Worm (Caenorhabditis elegans) whole organism, late embryonic: ENCODE results near the gene K09H11.11.

Experiments
- ceh-19 ChIP-seq: fragments of 200-800 bp; sonication (Bioruptor generic); optimal IDR thresholded peaks from 2 replicates; lab custom pipeline; 2018; ENCODE audit warnings: mild to moderate bottlenecking, missing genetic modification characterization, missing compliant biosample characterization
- ceh-22 ChIP-seq: sonication (generic microtip); optimal IDR thresholded peaks from 2 replicates; lab custom pipeline; 2017; ENCODE audit warnings: missing biosample characterization, missing genetic modification characterization
- ceh-9 ChIP-seq: sonication (generic microtip); optimal IDR thresholded peaks from 2 replicates; lab custom pipeline; 2016; ENCODE audit warnings: mild to moderate bottlenecking, missing genetic modification characterization, inconsistent platforms, missing compliant biosample characterization
- elt-2 ChIP-seq: sonication (generic microtip); optimal IDR thresholded peaks from 2 replicates; lab custom pipeline; 2016; ENCODE audit warnings: missing genetic modification reagents, missing genetic modification characterization, missing compliant biosample characterization
- madf-2 ChIP-seq: sonication (generic microtip); optimal IDR thresholded peaks from 2 replicates; lab custom pipeline; 2017; ENCODE audit warnings: missing genetic modification characterization, missing compliant biosample characterization
- nhr-11 ChIP-seq: fragments of 150-350 bp; optimal IDR thresholded peaks from 2 replicates; lab custom pipeline; 2014; ENCODE audit warnings: missing biosample characterization, missing genetic modification characterization
- pqm-1 ChIP-seq: sonication (generic microtip); optimal IDR thresholded peaks from 2 replicates; lab custom pipeline; 2016; ENCODE audit warnings: missing genetic modification characterization, missing compliant biosample characterization
- rnt-1 ChIP-seq: sonication (generic microtip); optimal IDR thresholded peaks from 2 replicates; lab custom pipeline; 2016; ENCODE audit warnings: missing genetic modification characterization, missing compliant biosample characterization
- sdc-2 ChIP-seq: sonication (generic microtip); optimal IDR thresholded peaks from 2 replicates; lab custom pipeline; 2016; ENCODE audit warnings: missing genotype, missing genetic modification characterization, missing compliant biosample characterization
- syd-9 ChIP-seq: sonication (generic microtip); optimal IDR thresholded peaks from 2 replicates; lab custom pipeline; 2016; ENCODE audit warnings: mild to moderate bottlenecking, missing genetic modification characterization, moderate library complexity, missing compliant biosample characterization
- ttx-3 ChIP-seq: sonication (generic microtip); optimal IDR thresholded peaks from 2 replicates; lab custom pipeline; 2016; ENCODE audit warnings: missing genetic modification reagents, missing genetic modification characterization, missing compliant biosample characterization
- unc-86 ChIP-seq: sonication (generic microtip); optimal IDR thresholded peaks from 2 replicates; lab custom pipeline; 2016; ENCODE audit warnings: missing genetic modification characterization, missing compliant biosample characterization

DNA sequence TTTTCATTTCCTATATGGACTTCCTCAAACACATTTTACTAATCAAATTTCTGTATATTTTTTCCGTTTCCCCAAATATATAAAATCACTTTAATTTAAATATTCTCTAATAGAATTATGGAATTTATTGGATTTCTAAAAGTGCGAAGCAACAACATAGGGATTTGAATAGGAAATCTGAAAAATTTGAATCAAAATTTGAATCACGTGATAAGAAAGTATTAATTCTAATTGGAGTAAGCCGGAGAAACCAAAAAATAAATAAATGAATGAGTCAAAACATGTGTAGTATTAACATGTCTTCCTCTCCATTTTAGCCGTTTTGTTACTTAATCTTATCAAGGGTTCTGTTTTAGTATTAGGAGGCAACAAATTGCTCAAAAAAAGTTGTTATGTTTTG is 13.8 kb downstream of the K09H11.11 start:
- TF ChIP-seq madf-2 (tag; lab: Kevin White, UChicago) (no peak), sdc-2 (tag; lab: Kevin White, UChicago) (no peak), rnt-1 (tag; lab: Kevin White, UChicago) (no peak), ceh-9 (tag; lab: Kevin White, UChicago) (no peak), nhr-11 (tag; lab: Kevin White, UChicago) (no peak), pqm-1 (tag; lab: Kevin White, UChicago) (no peak), syd-9 (tag; lab: Kevin White, UChicago) (no peak), ttx-3 (no peak), ceh-19 (GFP tag; lab: Kevin White, UChicago) (no peak), ceh-22 (tag; lab: Kevin White, UChicago) (no peak), elt-2 (tag; lab: Kevin White, UChicago) (no peak), unc-86 (tag; lab: Kevin White, UChicago) (no peak)
